Fruit fly (Drosophila melanogaster): ENCODE data around the gene CG42682.
"Not testable (repeated sequence)": the region's sequence is repeated elsewhere in the genome, so short reads cannot be mapped to it uniquely, and the experiment has no call there.

Gene CG42682

dm6 chr2L:14842058-14842457 lies at the start of gene CG42682:
Gene CG42682, plus strand, starts transcription at chr2L:14842358.
- TF ChIP-seq CG8478 (optimal IDR thresholded peaks at IDR 0.05) (no peak), CTCF (optimal IDR thresholded peaks at IDR 0.05) (no peak)

DNA sequence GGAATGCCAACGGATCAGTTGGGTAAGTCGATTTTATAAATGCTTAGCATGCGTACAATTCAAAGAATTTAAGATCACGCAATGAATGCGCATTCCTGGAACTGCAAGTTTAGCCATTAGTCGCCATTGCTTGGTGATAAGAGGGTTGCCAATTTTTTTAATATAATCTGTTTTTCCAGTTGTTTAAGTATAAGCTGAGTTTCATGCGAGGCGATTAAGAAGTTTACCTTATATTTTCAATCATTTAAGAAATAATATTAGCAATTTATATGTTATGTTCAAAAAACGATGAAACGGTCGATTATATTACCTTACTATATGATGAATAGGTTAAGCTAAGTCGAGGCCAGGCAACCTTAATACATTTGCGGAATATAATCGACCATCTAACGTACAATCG lies 45.6 kb upstream of the CG42682 start, which contains the start of gene CG18420:
CG18420 (minus strand) TSS at position 101 of the 400 bp plus-strand sequence.
- TF ChIP-seq CG8478 (optimal IDR thresholded peaks at IDR 0.05) (no peak), CTCF (optimal IDR thresholded peaks at IDR 0.05) (no peak)

DNA sequence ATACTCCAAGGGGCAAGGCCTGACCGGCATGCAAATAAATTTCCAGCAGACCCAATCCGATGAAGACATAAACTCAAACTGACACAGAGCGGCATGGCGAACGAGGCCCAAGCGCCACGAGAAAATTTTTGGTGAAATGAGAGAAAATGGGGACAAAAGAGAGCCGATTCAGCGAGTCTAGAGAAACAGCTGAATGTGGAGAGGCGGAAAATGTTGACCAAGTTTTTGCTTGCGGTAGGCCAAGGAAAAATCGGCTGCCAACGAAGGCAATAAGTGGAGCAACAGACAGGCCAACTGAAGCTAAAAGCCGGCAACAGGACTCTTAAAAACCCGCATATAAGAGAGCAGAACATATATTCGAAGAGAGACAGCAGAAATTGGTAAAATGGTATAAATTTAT lies 44.6 kb upstream of the CG42682 start:
- no peak for TF ChIP-seq CTCF (optimal IDR thresholded peaks at IDR 0.05)

DNA sequence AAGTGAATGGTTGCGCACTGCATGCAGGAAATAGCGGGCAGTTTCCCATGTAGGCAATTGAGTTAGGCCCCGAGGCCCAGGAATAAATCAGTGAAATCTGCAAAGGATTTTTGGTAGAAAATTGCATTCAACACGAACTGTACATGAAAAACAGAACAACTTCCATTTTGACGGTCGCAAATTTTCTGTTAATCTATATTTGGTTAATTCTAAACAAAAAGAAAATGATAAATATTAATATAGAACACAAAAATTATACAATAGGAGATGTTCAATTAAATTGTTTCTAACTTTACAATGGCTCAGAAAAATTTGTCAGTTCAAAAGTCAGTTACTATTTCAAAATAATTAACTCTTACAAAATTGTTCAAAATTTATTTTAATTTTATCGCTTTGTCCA lies 40.1 kb upstream of the CG42682 start, which contains the start of gene CG33308:
CG33308 (plus strand) TSS at position 301 of the 400 bp plus-strand sequence.
- TF ChIP-seq CG8478 (optimal IDR thresholded peaks at IDR 0.05), result no peak
- no peak for TF ChIP-seq CTCF (optimal IDR thresholded peaks at IDR 0.05)

DNA sequence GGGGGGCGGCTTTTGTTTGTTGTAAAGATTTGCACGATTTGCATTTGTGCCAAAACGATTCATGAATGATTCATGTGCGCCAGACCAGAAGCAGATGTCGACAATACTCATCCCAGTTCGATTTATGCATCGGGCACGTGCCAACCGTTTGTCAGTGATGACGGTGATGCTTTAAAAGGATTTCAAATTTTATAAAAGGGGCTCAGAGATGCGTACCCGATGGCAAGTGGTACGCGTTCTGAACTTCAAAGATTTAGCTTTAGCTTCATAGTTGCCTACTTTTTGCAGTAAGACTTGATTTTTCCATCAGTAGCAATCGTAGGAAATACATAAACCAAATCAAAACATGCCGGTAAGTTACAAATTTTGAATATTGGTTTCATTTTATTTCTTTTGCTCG lies 31.7 kb upstream of the CG42682 start, which contains the start of gene CG33309:
CG33309 (plus strand) TSS at position 301 of the 400 bp plus-strand sequence.
- TF ChIP-seq CG8478 (optimal IDR thresholded peaks at IDR 0.05), result no peak

DNA sequence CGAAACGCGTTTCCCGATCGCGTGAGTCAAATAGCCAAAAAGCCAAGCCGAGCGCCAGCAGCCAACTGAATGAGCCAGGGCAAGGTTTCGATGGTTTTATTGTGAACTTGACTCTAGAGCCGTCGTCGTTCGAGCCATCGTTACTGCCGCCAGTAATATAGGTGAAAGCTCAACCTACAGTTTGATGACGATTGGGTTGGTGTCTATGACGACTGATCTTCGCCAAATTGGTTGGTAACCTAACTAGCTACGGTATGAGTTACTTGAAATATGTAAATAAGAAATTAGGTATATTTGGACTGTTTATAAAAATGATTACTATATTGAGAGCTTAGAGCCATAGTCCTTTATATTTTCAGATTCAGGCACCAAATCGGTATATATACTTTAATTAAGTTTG lies 9.5 kb downstream of the CG42682 start, which contains the start of gene CG15279:
CG15279 (minus strand) TSS at position 72 of the 400 bp plus-strand sequence.
- TF ChIP-seq CG8478 (optimal IDR thresholded peaks at IDR 0.05) (no peak), CTCF (optimal IDR thresholded peaks at IDR 0.05) (peak in 1 of 2 experiments; percentile 8)

DNA sequence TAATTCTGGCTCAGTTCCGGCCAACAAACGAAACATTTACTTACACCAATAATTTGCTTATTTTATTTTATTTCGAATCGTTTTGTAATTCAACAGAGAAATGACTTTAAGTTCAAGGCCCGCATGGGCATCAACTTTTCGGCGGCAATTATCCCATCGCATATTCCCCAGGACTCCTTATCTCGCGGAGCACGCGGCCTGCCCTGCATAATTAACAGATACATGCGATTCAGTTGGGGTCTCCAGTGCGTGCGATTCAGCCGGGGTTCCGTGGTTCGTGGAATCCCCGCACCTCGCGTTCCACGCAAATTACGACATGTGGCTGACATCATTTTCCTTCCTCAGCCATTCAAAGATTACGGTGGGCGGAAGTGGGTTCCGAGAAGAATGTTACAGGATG lies 29.8 kb downstream of the CG42682 start, which contains the start of gene CG4480:
CG4480 (minus strand) TSS at position 101 of the 400 bp plus-strand sequence.
- TF ChIP-seq CTCF (optimal IDR thresholded peaks at IDR 0.05) (no peak), CG8478 (optimal IDR thresholded peaks at IDR 0.05) (no peak)

dm6 chr2L:14876233-14876632 lies 34.1 kb downstream of the CG42682 start, which contains the start of gene CG15278:
Gene CG15278, minus strand, starts transcription at chr2L:14876333.
- TF ChIP-seq CTCF (optimal IDR thresholded peaks at IDR 0.05), result no peak

- not testable (repeated sequence) for TF ChIP-seq CG8478, CTCF (optimal IDR thresholded peaks at IDR 0.05)
Measured at dm6 chr2L:14881552-14881951, 39.4 kb downstream of the CG42682 start, which contains the start of gene ProtA. Gene ProtA, minus strand, starts transcription at chr2L:14881652.

dm6 chr2L:14883621-14884020 lies 41.5 kb downstream of the CG42682 start, which contains the start of gene ProtB:
Gene ProtB, minus strand, starts transcription at chr2L:14883721.
- TF ChIP-seq CG8478, CTCF (optimal IDR thresholded peaks at IDR 0.05): not testable (repeated sequence)

DNA sequence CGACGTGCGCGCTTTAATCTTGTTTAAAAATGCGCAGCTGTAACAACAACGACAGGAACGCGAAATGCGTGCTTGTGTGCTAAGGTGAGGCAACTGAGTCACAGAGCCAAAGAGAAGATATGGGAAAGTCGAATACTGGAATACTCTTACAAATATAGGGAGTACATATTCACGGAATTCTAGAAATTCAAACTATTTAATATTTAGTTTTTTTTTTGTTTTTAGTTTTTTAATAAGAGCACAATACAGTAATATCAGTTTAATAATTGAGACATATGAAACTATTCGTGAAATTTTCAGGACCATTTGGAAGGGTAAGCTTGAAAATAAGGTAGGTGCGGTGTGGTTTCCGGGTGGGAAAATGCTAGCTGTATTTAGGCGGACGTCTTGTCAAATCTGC lies 45.4 kb downstream of the CG42682 start:
- no peak for TF ChIP-seq CTCF (optimal IDR thresholded peaks at IDR 0.05)
